Worm (Caenorhabditis elegans): ENCODE measurements around the gene T07D3.9.

DNA sequence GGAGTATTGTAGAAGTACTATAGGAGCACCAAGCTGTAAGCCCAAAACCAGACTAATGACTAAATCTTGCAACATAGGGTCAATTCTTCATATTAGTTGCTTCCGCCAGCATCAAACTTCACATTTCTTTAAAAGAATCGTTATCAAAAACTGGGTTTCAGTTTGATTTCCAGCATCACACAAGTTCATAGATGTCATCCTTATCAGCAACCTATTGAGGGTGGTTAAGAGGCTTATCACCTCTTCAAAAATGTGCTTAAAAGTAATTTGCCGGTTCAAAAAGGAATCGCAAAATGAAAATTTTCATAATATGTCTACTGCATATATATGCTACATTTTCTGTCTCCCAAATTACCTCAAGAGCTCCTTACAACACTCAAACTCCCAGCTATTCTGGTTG is 43.1 kb upstream of the T07D3.9 start, which contains the start of gene clec-43:
- TF ChIP-seq F13H6.1 (tag; optimal IDR thresholded peaks at IDR 0.05) = no peak
- TF ChIP-seq nhr-12 (tag; optimal IDR thresholded peaks at IDR 0.05) = no peak
- no peak for TF ChIP-seq crh-2 (tag; optimal IDR thresholded peaks at IDR 0.05)
- no peak for TF ChIP-seq lin-39 (tag; optimal IDR thresholded peaks at IDR 0.05)
- TF ChIP-seq R02D3.7 (tag; optimal IDR thresholded peaks at IDR 0.05) = no peak
- no peak for TF ChIP-seq ceh-82 (tag; optimal IDR thresholded peaks at IDR 0.05)
- TF ChIP-seq egl-27 (tag; optimal IDR thresholded peaks at IDR 0.05) = no peak
- no peak for TF ChIP-seq unc-39 (tag; optimal IDR thresholded peaks at IDR 0.05)
- TF ChIP-seq nhr-11 (tag; optimal IDR thresholded peaks at IDR 0.05) = no peak
- no peak for TF ChIP-seq unc-55 (GFP tag; optimal IDR thresholded peaks at IDR 0.05)
- TF ChIP-seq snpc-4 (tag; optimal IDR thresholded peaks at IDR 0.05) = no peak
- TF ChIP-seq nhr-237 (tag; optimal IDR thresholded peaks at IDR 0.05) = no peak
